Fruit fly (Drosophila melanogaster) whole organism, prepupa: ENCODE data around the gene CG7131.

Experiments used
- CG10669 ChIP-seq: fragments of 200-800 bp; sonication (Bioruptor generic); optimal IDR thresholded peaks from 3 replicates; lab custom pipeline; 2018; ENCODE audit warnings: missing biosample characterization, mild to moderate bottlenecking, missing genetic modification characterization, moderate library complexity
- CG11294 ChIP-seq: fragments of 200-800 bp; sonication (Bioruptor generic); IDR thresholded peaks from 2 replicates; pipeline ENCODE4 v1.3.6; 2022; ENCODE audit warnings: missing biosample characterization, missing genetic modification characterization
- CG11762 ChIP-seq: fragments of 200-800 bp; sonication (Bioruptor generic); optimal IDR thresholded peaks from 3 replicates; lab custom pipeline; 2016; ENCODE audit warnings: missing biosample characterization, missing genetic modification characterization; ENCODE audit not compliant: insufficient read depth
- CG11902 ChIP-seq: fragments of 200-800 bp; sonication (Bioruptor generic); optimal IDR thresholded peaks from 3 replicates; lab custom pipeline; 2016; ENCODE audit warnings: missing biosample characterization, missing genetic modification characterization
- CG15336 ChIP-seq: fragments of 200-800 bp; sonication (Bioruptor generic); IDR thresholded peaks from 2 replicates; pipeline ENCODE4 v1.3.6; 2022; ENCODE audit warnings: missing biosample characterization, missing genetic modification characterization
- CG1621 ChIP-seq: fragments of 200-800 bp; sonication (Bioruptor generic); optimal IDR thresholded peaks from 3 replicates; lab custom pipeline; 2018; ENCODE audit warnings: missing biosample characterization, mild to moderate bottlenecking, missing genetic modification characterization
- CG16779 ChIP-seq: fragments of 200-800 bp; sonication (Bioruptor generic); optimal IDR thresholded peaks from 3 replicates; lab custom pipeline; 2017; ENCODE audit warnings: missing biosample characterization, mild to moderate bottlenecking, missing genetic modification characterization
- CG3032 ChIP-seq: fragments of 200-800 bp; optimal IDR thresholded peaks from 2 replicates; lab custom pipeline; 2019; ENCODE audit warnings: missing biosample characterization, mild to moderate bottlenecking, missing genetic modification characterization, moderate library complexity
- CG34406 ChIP-seq: fragments of 200-800 bp; sonication (Bioruptor generic); optimal IDR thresholded peaks from 3 replicates; lab custom pipeline; 2016; ENCODE audit warnings: missing biosample characterization, missing genetic modification characterization
- CG3919 ChIP-seq: fragments of 200-800 bp; sonication (Bioruptor generic); optimal IDR thresholded peaks from 3 replicates; lab custom pipeline; 2016; ENCODE audit warnings: missing biosample characterization, missing genetic modification characterization
- CG6163 ChIP-seq: fragments of 200-800 bp; sonication (Bioruptor generic); IDR thresholded peaks from 3 replicates; pipeline ENCODE4 v1.3.6; 2022; ENCODE audit warnings: missing biosample characterization, missing genetic modification characterization
- CG6276 ChIP-seq: fragments of 200-800 bp; sonication (Bioruptor generic); optimal IDR thresholded peaks from 2 replicates; lab custom pipeline; 2017; ENCODE audit warnings: missing biosample characterization, mild to moderate bottlenecking, missing genetic modification characterization
- CG6792 ChIP-seq: fragments of 200-800 bp; sonication (Bioruptor generic); optimal IDR thresholded peaks from 3 replicates; lab custom pipeline; 2016; ENCODE audit warnings: missing biosample characterization, missing genetic modification characterization
- CG6808 ChIP-seq: fragments of 200-800 bp; sonication (Bioruptor generic); optimal IDR thresholded peaks from 3 replicates; lab custom pipeline; 2017; ENCODE audit warnings: missing biosample characterization, missing genetic modification characterization, mild to moderate bottlenecking, moderate library complexity, missing genetic modification reagents
- CG7368 ChIP-seq: fragments of 200-800 bp; sonication (Bioruptor generic); optimal IDR thresholded peaks from 3 replicates; lab custom pipeline; 2016; ENCODE audit warnings: missing biosample characterization, missing genetic modification characterization
- CG8119 ChIP-seq: fragments of 200-800 bp; sonication (Bioruptor generic); IDR thresholded peaks from 3 replicates; pipeline ENCODE4 v1.3.6; 2022; ENCODE audit warnings: missing biosample characterization, missing genetic modification characterization
- CG8319 ChIP-seq: fragments of 200-800 bp; sonication (Bioruptor generic); optimal IDR thresholded peaks from 3 replicates; lab custom pipeline; 2016; ENCODE audit warnings: missing biosample characterization, missing genetic modification characterization
- CG8632 ChIP-seq: fragments of 200-800 bp; sonication (Bioruptor generic); optimal IDR thresholded peaks from 3 replicates; lab custom pipeline; 2016; ENCODE audit warnings: missing biosample characterization, missing genetic modification characterization
- Eip75B ChIP-seq: fragments of 200-800 bp; sonication (Bioruptor generic); optimal IDR thresholded peaks from 3 replicates; lab custom pipeline; 2016; ENCODE audit warnings: missing biosample characterization, missing genetic modification characterization
- Ets21C ChIP-seq: fragments of 200-800 bp; sonication (Bioruptor generic); optimal IDR thresholded peaks from 3 replicates; lab custom pipeline; 2016; ENCODE audit warnings: missing biosample characterization, missing genetic modification characterization
- Ets96B ChIP-seq: fragments of 200-800 bp; optimal IDR thresholded peaks from 2 replicates; lab custom pipeline; 2019; ENCODE audit warnings: missing biosample characterization, mild to moderate bottlenecking, missing genetic modification characterization, moderate library complexity
- Gug ChIP-seq: fragments of 200-800 bp; sonication (Bioruptor generic); IDR thresholded peaks from 2 replicates; pipeline ENCODE4 v1.3.6; 2022; ENCODE audit warnings: missing biosample characterization, missing genetic modification characterization
- Hr38 ChIP-seq: sonication (Bioruptor generic); optimal IDR thresholded peaks from 2 replicates; lab custom pipeline; 2016; ENCODE audit warnings: missing biosample characterization, missing genetic modification characterization
- Hr39 ChIP-seq: fragments of 200-800 bp; sonication (Bioruptor generic); optimal IDR thresholded peaks from 2 replicates; lab custom pipeline; 2016; ENCODE audit warnings: missing biosample characterization, missing genetic modification characterization
- Hr4 ChIP-seq: fragments of 200-800 bp; sonication (Bioruptor generic); optimal IDR thresholded peaks from 3 replicates; lab custom pipeline; 2016; ENCODE audit warnings: missing biosample characterization, missing genetic modification characterization
- Lpt ChIP-seq: fragments of 200-800 bp; sonication (Bioruptor generic); optimal IDR thresholded peaks from 3 replicates; lab custom pipeline; 2016; ENCODE audit warnings: missing biosample characterization, missing genetic modification characterization
- Met ChIP-seq: fragments of 200-800 bp; sonication (Bioruptor generic); optimal IDR thresholded peaks from 3 replicates; lab custom pipeline; 2016; ENCODE audit warnings: missing biosample characterization, missing genetic modification characterization
- OdsH ChIP-seq: fragments of 200-800 bp; sonication (Bioruptor generic); optimal IDR thresholded peaks from 3 replicates; lab custom pipeline; 2016; ENCODE audit warnings: missing biosample characterization, missing genetic modification characterization
- Sox102F ChIP-seq: fragments of 200-800 bp; sonication (Bioruptor generic); optimal IDR thresholded peaks from 2 replicates; lab custom pipeline; 2016; ENCODE audit warnings: missing biosample characterization, mild to moderate bottlenecking, missing genetic modification characterization
- Sox14 ChIP-seq: fragments of 200-800 bp; sonication (Bioruptor generic); optimal IDR thresholded peaks from 3 replicates; lab custom pipeline; 2016; ENCODE audit warnings: missing biosample characterization, missing genetic modification characterization
- Sox15 ChIP-seq: fragments of 200-800 bp; sonication (Bioruptor generic); optimal IDR thresholded peaks from 3 replicates; lab custom pipeline; 2016; ENCODE audit warnings: missing biosample characterization, missing genetic modification characterization
- achi ChIP-seq: fragments of 200-800 bp; sonication (Bioruptor generic); optimal IDR thresholded peaks from 3 replicates; lab custom pipeline; 2016; ENCODE audit warnings: missing biosample characterization, missing genetic modification characterization
- acj6 ChIP-seq: fragments of 200-800 bp; sonication (Bioruptor generic); optimal IDR thresholded peaks from 3 replicates; lab custom pipeline; 2016; ENCODE audit warnings: missing biosample characterization, missing genetic modification characterization
- cyc ChIP-seq: fragments of 200-800 bp; sonication (Bioruptor generic); optimal IDR thresholded peaks from 3 replicates; lab custom pipeline; 2016; ENCODE audit warnings: missing biosample characterization, missing genetic modification characterization
- dac ChIP-seq: fragments of 200-800 bp; sonication (Bioruptor generic); optimal IDR thresholded peaks from 2 replicates; lab custom pipeline; 2017; ENCODE audit warnings: missing biosample characterization, mild to moderate bottlenecking, missing genetic modification characterization
- dsx ChIP-seq: fragments of 200-800 bp; optimal IDR thresholded peaks from 3 replicates; lab custom pipeline; 2019; ENCODE audit warnings: missing biosample characterization, mild to moderate bottlenecking, missing genetic modification characterization, moderate library complexity; ENCODE audit not compliant: poor library complexity, severe bottlenecking
- eg ChIP-seq: fragments of 200-800 bp; sonication (Bioruptor generic); IDR thresholded peaks from 3 replicates; pipeline ENCODE4 v1.3.6; 2022; ENCODE audit warnings: missing biosample characterization, missing genetic modification characterization
- esn ChIP-seq: fragments of 200-800 bp; sonication (Bioruptor generic); optimal IDR thresholded peaks from 2 replicates; lab custom pipeline; 2016; ENCODE audit warnings: missing biosample characterization, mild to moderate bottlenecking, missing genetic modification characterization, moderate library complexity
- fd59A ChIP-seq: fragments of 200-800 bp; sonication (Bioruptor generic); optimal IDR thresholded peaks from 2 replicates; lab custom pipeline; 2017; ENCODE audit warnings: missing biosample characterization, mild to moderate bottlenecking, missing genetic modification characterization, missing genetic modification reagents
- fd85E ChIP-seq: fragments of 200-800 bp; sonication (Bioruptor generic); optimal IDR thresholded peaks from 3 replicates; lab custom pipeline; 2016; ENCODE audit warnings: missing biosample characterization, missing genetic modification characterization
- fkh ChIP-seq: fragments of 200-800 bp; sonication (Bioruptor generic); optimal IDR thresholded peaks from 3 replicates; lab custom pipeline; 2017; ENCODE audit warnings: missing biosample characterization, mild to moderate bottlenecking, missing genetic modification characterization, moderate library complexity
- lz ChIP-seq: fragments of 200-800 bp; sonication (Bioruptor generic); optimal IDR thresholded peaks from 3 replicates; lab custom pipeline; 2016; ENCODE audit warnings: missing biosample characterization, missing genetic modification characterization
- net ChIP-seq: fragments of 200-800 bp; sonication (Bioruptor generic); optimal IDR thresholded peaks from 3 replicates; lab custom pipeline; 2016; ENCODE audit warnings: missing biosample characterization, missing genetic modification characterization
- pdm3 ChIP-seq: fragments of 200-800 bp; sonication (Bioruptor generic); optimal IDR thresholded peaks from 3 replicates; lab custom pipeline; 2016; ENCODE audit warnings: missing biosample characterization, missing genetic modification characterization
- salr ChIP-seq, 2 experiments: fragments of 200-800 bp; sonication (Bioruptor generic); optimal IDR thresholded peaks; 3 replicates each; lab custom pipeline; 2016 to 2018; ENCODE audit warnings: missing biosample characterization in 2 of 2, missing genetic modification characterization in 2 of 2, mild to moderate bottlenecking in 1 of 2
- spab ChIP-seq: fragments of 200-800 bp; sonication (Bioruptor generic); optimal IDR thresholded peaks from 2 replicates; lab custom pipeline; 2017; ENCODE audit warnings: missing biosample characterization, mild to moderate bottlenecking, missing genetic modification characterization, missing genetic modification reagents
- ss ChIP-seq, 2 experiments: fragments of 200-800 bp; sonication (Bioruptor generic); optimal IDR thresholded peaks; 2 replicates in 1 of 2; 3 replicates in 1 of 2; lab custom pipeline; 2017 to 2018; ENCODE audit warnings: mild to moderate bottlenecking in 2 of 2, missing biosample characterization in 2 of 2, missing genetic modification characterization in 2 of 2, moderate library complexity in 1 of 2
- svp ChIP-seq: fragments of 200-800 bp; sonication (Bioruptor generic); peaks from one replicate; lab custom pipeline; 2016; ENCODE audit warnings: missing biosample characterization, missing genetic modification characterization
- vri ChIP-seq: fragments of 200-800 bp; sonication (Bioruptor generic); optimal IDR thresholded peaks from 3 replicates; lab custom pipeline; 2016; ENCODE audit warnings: missing biosample characterization, mild to moderate bottlenecking, missing genetic modification characterization

The CG7131 gene

dm6 chr3R:18295262-18295944 is 6.8 kb upstream of the CG7131 start (continued):
- TF ChIP-seq OdsH (peak; percentile 51), Hr4 (GFP tag; lab: Kevin White, UChicago) (peak; percentile 64), fkh (GFP tag; lab: Kevin White, UChicago) (no peak), Sox14 (GFP tag; lab: Kevin White, UChicago) (peak; percentile 48), ss (GFP tag; optimal IDR thresholded peaks at IDR 0.05; lab: Kevin White, UChicago) (peak in 1 of 2 experiments; percentile 28), pdm3 (no peak), CG11294 (no peak), CG1621 (tag; lab: Kevin White, UChicago) (no peak)

- TF ChIP-seq CG3919 (GFP tag; lab: Kevin White, UChicago) (no peak), CG6276 (GFP tag; lab: Kevin White, UChicago) (no peak), dac (GFP tag; lab: Kevin White, UChicago) (no peak), Hr38 (no peak), Sox15 (no peak), CG8632 (GFP tag; lab: Kevin White, UChicago) (no peak), CG8319 (no peak), CG10669 (no peak), Ets21C (GFP tag; lab: Kevin White, UChicago) (no peak), OdsH (no peak), CG15336 (GFP tag; lab: Robert Waterston, UW) (no peak), CG6163 (GFP tag; lab: Robert Waterston, UW) (0 out of 3 replicates have a peak, but pooled peaks have one; percentile 10), Met (no peak), fd59A (GFP tag; lab: Kevin White, UChicago) (no peak), svp (GFP tag; lab: Kevin White, UChicago) (peak; percentile 34), Eip75B (GFP tag; lab: Kevin White, UChicago) (no peak), fkh (GFP tag; lab: Kevin White, UChicago) (no peak), Hr4 (GFP tag; lab: Kevin White, UChicago) (no peak), acj6 (no peak), fd85E (GFP tag; lab: Kevin White, UChicago) (no peak), Sox14 (GFP tag; lab: Kevin White, UChicago) (no peak), dsx (GFP tag; lab: Kevin White, UChicago) (no peak), pdm3 (no peak), esn (GFP tag; lab: Kevin White, UChicago) (no peak), CG6808 (GFP tag; lab: Kevin White, UChicago) (peak; percentile 23), salr (GFP tag; optimal IDR thresholded peaks at IDR 0.05; lab: Kevin White, UChicago) (no peak), achi (GFP tag; lab: Kevin White, UChicago) (no peak), CG7368 (GFP tag; lab: Kevin White, UChicago) (no peak), CG8119 (GFP tag; lab: Robert Waterston, UW) (no peak), CG3032 (tag; lab: Kevin White, UChicago) (no peak), Sox102F (GFP tag; lab: Kevin White, UChicago) (peak; percentile 9), CG34406 (GFP tag; lab: Kevin White, UChicago) (no peak), CG11762 (GFP tag; lab: Kevin White, UChicago) (no peak), CG6792 (GFP tag; lab: Kevin White, UChicago) (no peak), CG16779 (tag; lab: Kevin White, UChicago) (no peak), Ets96B (tag; lab: Kevin White, UChicago) (no peak), lz (GFP tag; lab: Kevin White, UChicago) (no peak), Hr39 (GFP tag; lab: Kevin White, UChicago) (no peak), Lpt (GFP tag; lab: Kevin White, UChicago) (no peak), eg (GFP tag; lab: Robert Waterston, UW) (no peak), cyc (no peak), spab (no peak), CG11902 (GFP tag; lab: Kevin White, UChicago) (no peak), net (GFP tag; lab: Kevin White, UChicago) (no peak), Gug (GFP tag; lab: Robert Waterston, UW) (no peak), ss (GFP tag; optimal IDR thresholded peaks at IDR 0.05; lab: Kevin White, UChicago) (peak in 1 of 2 experiments; percentile 49), vri (no peak), CG11294 (no peak)
Observed at dm6 chr3R:18294488-18294887, 5.9 kb upstream of the CG7131 start.
